5 worm cellular contexts compared by ENCODE assay signal in genomic region chrII:6520103-6520502, ce11.
TF ChIP-seq lines count a peak whose summit lies in the region.

No protein-coding gene starts in this region.

TF ChIP-seq in whole organism, L1 larva, 84 proteins besides CTCF, POLR2A, EP300 and RAD21:
- TF ChIP-seq lin-15B (tag; optimal IDR thresholded peaks at IDR 0.05; lab: Kevin White, UChicago) (no peak), unc-30 (tag; optimal IDR thresholded peaks at IDR 0.05; lab: Kevin White, UChicago) (no peak), elt-2 (tag; optimal IDR thresholded peaks at IDR 0.05; lab: Kevin White, UChicago) (peak; percentile 57), efl-1 (optimal IDR thresholded peaks at IDR 0.05; lab: Kevin White, UChicago) (no peak), efl-1 (GFP tag; optimal IDR thresholded peaks at IDR 0.05 in 1 of 2; lab: Kevin White, UChicago) (peak in 1 of 2 experiments; percentile 87), blmp-1 (tag; optimal IDR thresholded peaks at IDR 0.05; lab: Kevin White, UChicago) (peak; percentile 40), pqm-1 (tag; optimal IDR thresholded peaks at IDR 0.05; lab: Kevin White, UChicago) (peak; percentile 45)

TF ChIP-seq in whole organism, L2 larva, 48 proteins besides CTCF, POLR2A, EP300 and RAD21:
- no peak for TF ChIP-seq mab-5 (tag; optimal IDR thresholded peaks at IDR 0.05; lab: Kevin White, UChicago)
- TF ChIP-seq peb-1 (tag; optimal IDR thresholded peaks at IDR 0.05; lab: Kevin White, UChicago): no peak
- TF ChIP-seq sma-9 (GFP tag; optimal IDR thresholded peaks at IDR 0.05; lab: Kevin White, UChicago): peak; percentile 17
- TF ChIP-seq sma-9 (tag; optimal IDR thresholded peaks at IDR 0.05; lab: Kevin White, UChicago): no peak
- peak; percentile 42 for TF ChIP-seq fos-1 (tag; optimal IDR thresholded peaks at IDR 0.05; lab: Kevin White, UChicago)

TF ChIP-seq in whole organism, L3 larva, 47 proteins besides CTCF, POLR2A, EP300 and RAD21:
- no peak for TF ChIP-seq nhr-43 (tag; optimal IDR thresholded peaks at IDR 0.05; lab: Kevin White, UChicago; ENCODE audit: poor library complexity, severe bottlenecking)
- TF ChIP-seq egl-5 (tag; optimal IDR thresholded peaks at IDR 0.05; lab: Kevin White, UChicago): no peak
- TF ChIP-seq pqm-1 (tag; optimal IDR thresholded peaks at IDR 0.05; lab: Kevin White, UChicago): peak; percentile 91
- peak; percentile 89 for TF ChIP-seq elt-2 (tag; optimal IDR thresholded peaks at IDR 0.05; lab: Kevin White, UChicago)

TF ChIP-seq in whole organism, L4 larva, 104 proteins besides CTCF, POLR2A, EP300 and RAD21:
- no peak for TF ChIP-seq lin-15B (tag; optimal IDR thresholded peaks at IDR 0.05; lab: Kevin White, UChicago)
- TF ChIP-seq dmd-9 (GFP tag; IDR thresholded peaks at IDR 0.05; lab: Robert Waterston, UW): no peak
- TF ChIP-seq set-16 (GFP tag; IDR thresholded peaks at IDR 0.05; lab: Robert Waterston, UW): no peak
- TF ChIP-seq dmd-6 (GFP tag; IDR thresholded peaks at IDR 0.05; lab: Robert Waterston, UW): peak; percentile 67
- TF ChIP-seq lin-1 (GFP tag; IDR thresholded peaks at IDR 0.05; lab: Robert Waterston, UW): 0 out of 2 replicates have a peak, but pooled peaks have one; percentile 17
- no peak for TF ChIP-seq arid-1 (GFP tag; conservative IDR thresholded peaks at IDR 0.05; lab: Robert Waterston, UW)
- TF ChIP-seq lin-39 (tag; optimal IDR thresholded peaks at IDR 0.05; lab: Kevin White, UChicago): no peak
- no peak for TF ChIP-seq daf-8 (GFP tag; IDR thresholded peaks at IDR 0.05; lab: Robert Waterston, UW)
- no peak for TF ChIP-seq dpl-1 (GFP tag; optimal IDR thresholded peaks at IDR 0.05; lab: Kevin White, UChicago)
- TF ChIP-seq madf-5 (GFP tag; IDR thresholded peaks at IDR 0.05; lab: Robert Waterston, UW): no peak
- TF ChIP-seq dve-1 (tag; optimal IDR thresholded peaks at IDR 0.05; lab: Kevin White, UChicago; ENCODE audit: insufficient read depth): peak; percentile 42
- TF ChIP-seq ceh-20 (GFP tag; IDR thresholded peaks at IDR 0.05; lab: Robert Waterston, UW): no peak
- TF ChIP-seq spr-3 (GFP tag; optimal IDR thresholded peaks at IDR 0.05; lab: Kevin White, UChicago): no peak
- peak; percentile 31 for TF ChIP-seq nhr-28 (tag; optimal IDR thresholded peaks at IDR 0.05; lab: Kevin White, UChicago)
- no peak for TF ChIP-seq spr-1 (tag; optimal IDR thresholded peaks at IDR 0.05; lab: Kevin White, UChicago)
- no peak for TF ChIP-seq zfp-2 (tag; optimal IDR thresholded peaks at IDR 0.05; lab: Kevin White, UChicago)
- no peak for TF ChIP-seq rbr-2 (tag; optimal IDR thresholded peaks at IDR 0.05; lab: Kevin White, UChicago)
- no peak for TF ChIP-seq daf-16 (GFP tag; optimal IDR thresholded peaks at IDR 0.05; lab: Kevin White, UChicago)
- peak; percentile 95 for TF ChIP-seq daf-16 (tag; optimal IDR thresholded peaks at IDR 0.05; lab: Kevin White, UChicago)
- TF ChIP-seq nhr-41 (GFP tag; IDR thresholded peaks at IDR 0.05; lab: Robert Waterston, UW): no peak
- no peak for TF ChIP-seq nhr-77 (tag; optimal IDR thresholded peaks at IDR 0.05; lab: Kevin White, UChicago)
- TF ChIP-seq F26F4.8 (GFP tag; conservative IDR thresholded peaks at IDR 0.05; lab: Robert Waterston, UW): no peak
- TF ChIP-seq tag-97 (GFP tag; IDR thresholded peaks at IDR 0.05; lab: Robert Waterston, UW): no peak
- TF ChIP-seq egl-43 (GFP tag; IDR thresholded peaks at IDR 0.05; lab: Robert Waterston, UW): no peak
- peak; percentile 71 for TF ChIP-seq hlh-11 (tag; optimal IDR thresholded peaks at IDR 0.05; lab: Kevin White, UChicago)
- no peak for TF ChIP-seq Y5F2A.4 (GFP tag; optimal IDR thresholded peaks at IDR 0.05; lab: Kevin White, UChicago)
- no peak for TF ChIP-seq ztf-11 (tag; optimal IDR thresholded peaks at IDR 0.05; lab: Kevin White, UChicago)
- no peak for TF ChIP-seq lin-38 (GFP tag; IDR thresholded peaks at IDR 0.05; lab: Robert Waterston, UW)
- no peak for TF ChIP-seq ZK546.5 (tag; optimal IDR thresholded peaks at IDR 0.05; lab: Kevin White, UChicago)
- no peak for TF ChIP-seq ceh-28 (tag; optimal IDR thresholded peaks at IDR 0.05; lab: Kevin White, UChicago)
- peak; percentile 33 for TF ChIP-seq mes-2 (tag; optimal IDR thresholded peaks at IDR 0.05; lab: Kevin White, UChicago; ENCODE audit: poor library complexity, severe bottlenecking)
- TF ChIP-seq pqm-1 (tag; optimal IDR thresholded peaks at IDR 0.05; lab: Kevin White, UChicago): peak; percentile 74
- peak; percentile 3 for TF ChIP-seq mxl-3 (GFP tag; optimal IDR thresholded peaks at IDR 0.05; lab: Kevin White, UChicago)
- no peak for TF ChIP-seq ces-1 (GFP tag; optimal IDR thresholded peaks at IDR 0.05; lab: Kevin White, UChicago)
- TF ChIP-seq ctbp-1 (GFP tag; IDR thresholded peaks at IDR 0.05; lab: Robert Waterston, UW): no peak
TF ChIP-seq in whole organism, L4 larva: peak in this region for 9.

TF ChIP-seq in whole organism, young adult, 124 proteins besides CTCF, POLR2A, EP300 and RAD21:
- TF ChIP-seq nhr-80 (tag; optimal IDR thresholded peaks at IDR 0.05; lab: Kevin White, UChicago) (peak; percentile 68), pbrm-1 (GFP tag; IDR thresholded peaks at IDR 0.05; lab: Robert Waterston, UW) (no peak), F55B11.4 (tag; optimal IDR thresholded peaks at IDR 0.05; lab: Kevin White, UChicago; ENCODE audit: borderline replicate concordance, insufficient read depth) (no peak)
